Worm (Caenorhabditis elegans) whole organism, midembryonic: ENCODE measurements around the gene clec-50.
"Not testable (repeated sequence)": the region's sequence is repeated elsewhere in the genome, so short reads cannot be mapped to it uniquely, and the experiment has no call there.

Experiments used
- T22C8.4 ChIP-seq: fragments of 200-800 bp; sonication (Bioruptor generic); IDR thresholded peaks from 2 replicates; pipeline ENCODE4 v1.3.6; 2022; ENCODE audit warnings: missing genetic modification characterization, missing compliant biosample characterization
- klf-2 ChIP-seq: fragments of 200-800 bp; sonication (Bioruptor generic); conservative IDR thresholded peaks from 2 replicates; pipeline ENCODE4 v1.3.6; 2022; ENCODE audit warnings: missing genetic modification reagents, missing genetic modification characterization, missing compliant biosample characterization
- ref-1 ChIP-seq: fragments of 200-800 bp; sonication (Bioruptor generic); conservative IDR thresholded peaks from 2 replicates; pipeline ENCODE4 v1.3.6; 2022; ENCODE audit warnings: missing genetic modification reagents, missing genetic modification characterization, missing compliant biosample characterization
- tab-1 ChIP-seq: fragments of 200-800 bp; sonication (Bioruptor generic); IDR thresholded peaks from 2 replicates; pipeline ENCODE4 v1.3.6; 2022; ENCODE audit warnings: missing genetic modification characterization, missing compliant biosample characterization
- ztf-29 ChIP-seq: fragments of 200-800 bp; sonication (Bioruptor generic); IDR thresholded peaks from 2 replicates; pipeline ENCODE4 v1.3.6; 2022; ENCODE audit warnings: missing genetic modification reagents, missing genetic modification characterization, missing compliant biosample characterization

- TF ChIP-seq tab-1; klf-2 (GFP tag; lab: Robert Waterston, UW); T22C8.4; ztf-29; ref-1 (GFP tag; lab: Robert Waterston, UW): not testable (repeated sequence)
Observed at ce11 chrV:19711646-19712045, 43.5 kb downstream of the clec-50 start, which contains the start of gene Y43F8C.23.
